Worm (Caenorhabditis elegans) whole organism, dauer: Measurements from ENCODE around the gene moc-2.

ENCODE experiments used
- unc-62 ChIP-seq: sonication (generic microtip); optimal IDR thresholded peaks from 2 replicates; lab custom pipeline; 2017; ENCODE audit warnings: missing biosample characterization, missing genetic modification reagents, missing genetic modification characterization

Gene moc-2

ce11 chrV:6453122-6453521 is 50.9 kb downstream of the moc-2 start, which contains the start of gene acl-9:
Gene acl-9, plus strand, starts transcription at chrV:6453226.
- no peak for TF ChIP-seq unc-62 (GFP tag; lab: Kevin White, UChicago)
